Fruit fly (Drosophila melanogaster): ENCODE measurements around the gene kraken.

kraken gene

dm6 chr2L:846167-846868, 6.2 kb upstream of the kraken start:
- TF ChIP-seq Mnt (GFP tag; optimal IDR thresholded peaks at IDR 0.05) (no peak), kay (GFP tag; ENCODE audit: borderline replicate concordance) (no peak), CG14711 (tag; optimal IDR thresholded peaks at IDR 0.05) (peak; percentile 47), CG33017 (tag; optimal IDR thresholded peaks at IDR 0.05) (peak; percentile 1), cnc (optimal IDR thresholded peaks at IDR 0.05) (no peak), ovo (GFP tag; optimal IDR thresholded peaks at IDR 0.05) (no peak), toe (GFP tag; optimal IDR thresholded peaks at IDR 0.05) (peak; percentile 17), CG12768 (GFP tag; optimal IDR thresholded peaks at IDR 0.05) (peak; percentile 38), CG11617 (GFP tag; optimal IDR thresholded peaks at IDR 0.05) (peak; percentile 2), pad (GFP tag; optimal IDR thresholded peaks at IDR 0.05) (no peak), CG7101 (tag; optimal IDR thresholded peaks at IDR 0.05) (peak; percentile 32), tj (GFP tag; optimal IDR thresholded peaks at IDR 0.05) (peak; percentile 63), CG7045 (GFP tag; optimal IDR thresholded peaks at IDR 0.05) (peak; percentile 51), cic (GFP tag; optimal IDR thresholded peaks at IDR 0.05) (no peak), CG5204 (GFP tag; optimal IDR thresholded peaks at IDR 0.05) (no peak), Crg-1 (GFP tag; optimal IDR thresholded peaks at IDR 0.05) (no peak), Clk (GFP tag; optimal IDR thresholded peaks at IDR 0.05) (no peak), bab1 (GFP tag; optimal IDR thresholded peaks at IDR 0.05) (no peak), Hr96 (GFP tag; optimal IDR thresholded peaks at IDR 0.05) (no peak)

dm6 chr2L:847189-847987, 5.2 kb upstream of the kraken start:
- TF ChIP-seq pad (GFP tag; optimal IDR thresholded peaks at IDR 0.05) (no peak), Mnt (GFP tag; optimal IDR thresholded peaks at IDR 0.05) (no peak), CG14711 (tag; optimal IDR thresholded peaks at IDR 0.05) (no peak), CG11617 (GFP tag; optimal IDR thresholded peaks at IDR 0.05) (peak; percentile 24), toe (GFP tag; optimal IDR thresholded peaks at IDR 0.05) (no peak), Hr96 (GFP tag; optimal IDR thresholded peaks at IDR 0.05) (no peak), CG5204 (GFP tag; optimal IDR thresholded peaks at IDR 0.05) (no peak), tj (GFP tag; optimal IDR thresholded peaks at IDR 0.05) (peak; percentile 1), Clk (GFP tag; optimal IDR thresholded peaks at IDR 0.05) (no peak), ovo (GFP tag; optimal IDR thresholded peaks at IDR 0.05) (no peak), bab1 (GFP tag; optimal IDR thresholded peaks at IDR 0.05) (no peak), kay (GFP tag; ENCODE audit: borderline replicate concordance) (no peak), Crg-1 (GFP tag; optimal IDR thresholded peaks at IDR 0.05) (no peak)

dm6 chr2L:847988-848622, 4.5 kb upstream of the kraken start:
- no peak for TF ChIP-seq CG12768 (GFP tag; optimal IDR thresholded peaks at IDR 0.05)
- TF ChIP-seq Crg-1 (GFP tag; optimal IDR thresholded peaks at IDR 0.05): no peak
- no peak for TF ChIP-seq Hr96 (GFP tag; optimal IDR thresholded peaks at IDR 0.05)
- no peak for TF ChIP-seq bab1 (GFP tag; optimal IDR thresholded peaks at IDR 0.05)
- no peak for TF ChIP-seq CG33017 (tag; optimal IDR thresholded peaks at IDR 0.05)
- TF ChIP-seq Clk (GFP tag; optimal IDR thresholded peaks at IDR 0.05): no peak

dm6 chr2L:849138-849744, 3.3 kb upstream of the kraken start:
- TF ChIP-seq Hr96 (GFP tag; optimal IDR thresholded peaks at IDR 0.05) (no peak), Clk (GFP tag; optimal IDR thresholded peaks at IDR 0.05) (no peak)

- TF ChIP-seq bab1 (GFP tag; optimal IDR thresholded peaks at IDR 0.05) (no peak), CG5204 (GFP tag; optimal IDR thresholded peaks at IDR 0.05) (no peak), Crg-1 (GFP tag; optimal IDR thresholded peaks at IDR 0.05) (no peak), toe (GFP tag; optimal IDR thresholded peaks at IDR 0.05) (no peak), cic (GFP tag; optimal IDR thresholded peaks at IDR 0.05) (no peak), CG14711 (tag; optimal IDR thresholded peaks at IDR 0.05) (no peak), CG7101 (tag; optimal IDR thresholded peaks at IDR 0.05) (no peak), kay (GFP tag; ENCODE audit: borderline replicate concordance) (no peak), CG12768 (GFP tag; optimal IDR thresholded peaks at IDR 0.05) (no peak), CG11617 (GFP tag; optimal IDR thresholded peaks at IDR 0.05) (no peak), CG33017 (tag; optimal IDR thresholded peaks at IDR 0.05) (no peak), cnc (optimal IDR thresholded peaks at IDR 0.05) (no peak)
These were observed 2.6 kb upstream of the kraken start for dm6 chr2L:849787-850512.

Data from whole organism, adult.